Worm (Caenorhabditis elegans) whole organism, late embryonic: ENCODE data around the gene tatn-1.

Experiments used
- C08G9.2 ChIP-seq: sonication (generic microtip); optimal IDR thresholded peaks from 2 replicates; lab custom pipeline; 2016; ENCODE audit warnings: mild to moderate bottlenecking, missing genetic modification characterization, moderate library complexity, missing compliant biosample characterization
- K02D7.2 ChIP-seq: sonication (generic microtip); optimal IDR thresholded peaks from 2 replicates; lab custom pipeline; 2017; ENCODE audit warnings: mild to moderate bottlenecking, missing genetic modification characterization, missing compliant biosample characterization
- K09A11.1 ChIP-seq: sonication (generic microtip); optimal IDR thresholded peaks from 2 replicates; lab custom pipeline; 2017; ENCODE audit warnings: antibody characterized with exemption, mild to moderate bottlenecking, missing genetic modification characterization, missing compliant biosample characterization; ENCODE audit not compliant: insufficient read depth
- ahr-1 ChIP-seq: sonication (generic microtip); optimal IDR thresholded peaks from 2 replicates; lab custom pipeline; 2016; ENCODE audit warnings: missing genetic modification characterization, missing compliant biosample characterization
- ama-1 ChIP-seq: fragments of 150-350 bp; optimal IDR thresholded peaks from 2 replicates; lab custom pipeline; 2014
- ceh-19 ChIP-seq: fragments of 200-800 bp; sonication (Bioruptor generic); optimal IDR thresholded peaks from 2 replicates; lab custom pipeline; 2018; ENCODE audit warnings: mild to moderate bottlenecking, missing genetic modification characterization, missing compliant biosample characterization
- ceh-22 ChIP-seq: sonication (generic microtip); optimal IDR thresholded peaks from 2 replicates; lab custom pipeline; 2017; ENCODE audit warnings: missing biosample characterization, missing genetic modification characterization
- ceh-30 ChIP-seq: fragments of 150-350 bp; optimal IDR thresholded peaks from 2 replicates; lab custom pipeline; 2014; ENCODE audit warnings: missing biosample characterization, missing genetic modification characterization
- ceh-31 ChIP-seq: sonication (generic microtip); optimal IDR thresholded peaks from 2 replicates; lab custom pipeline; 2016; ENCODE audit warnings: missing genetic modification characterization, missing compliant biosample characterization
- ceh-34 ChIP-seq: sonication (generic microtip); optimal IDR thresholded peaks from 2 replicates; lab custom pipeline; 2016; ENCODE audit warnings: mild to moderate bottlenecking, missing genetic modification characterization, missing compliant biosample characterization
- ceh-45 ChIP-seq: fragments of 200-800 bp; sonication (Bioruptor generic); IDR thresholded peaks from 2 replicates; pipeline ENCODE4 v1.3.6; 2022; ENCODE audit warnings: missing genetic modification reagents, missing genetic modification characterization, missing compliant biosample characterization
- ceh-48 ChIP-seq: sonication (generic microtip); optimal IDR thresholded peaks from 2 replicates; lab custom pipeline; 2016; ENCODE audit warnings: missing genetic modification characterization, inconsistent platforms, missing compliant biosample characterization
- ceh-6 ChIP-seq: fragments of 200-800 bp; sonication (Bioruptor generic); optimal IDR thresholded peaks from 2 replicates; lab custom pipeline; 2018; ENCODE audit warnings: mild to moderate bottlenecking, missing genetic modification characterization, missing compliant biosample characterization
- che-1 ChIP-seq: sonication (generic microtip); optimal IDR thresholded peaks from 2 replicates; lab custom pipeline; 2016; ENCODE audit warnings: mild to moderate bottlenecking, missing genetic modification characterization, missing compliant biosample characterization
- dve-1 ChIP-seq: sonication (generic microtip); optimal IDR thresholded peaks from 2 replicates; lab custom pipeline; 2017; ENCODE audit warnings: antibody characterized with exemption, mild to moderate bottlenecking, missing genetic modification characterization, missing compliant biosample characterization
- eyg-1 ChIP-seq: sonication (generic microtip); optimal IDR thresholded peaks from 2 replicates; lab custom pipeline; 2016; ENCODE audit warnings: missing genotype, missing genetic modification characterization, missing compliant biosample characterization
- fax-1 ChIP-seq: sonication (generic microtip); optimal IDR thresholded peaks from 2 replicates; lab custom pipeline; 2016; ENCODE audit warnings: missing genotype, missing genetic modification characterization, missing compliant biosample characterization
- fkh-10 ChIP-seq: fragments of 150-350 bp; optimal IDR thresholded peaks from 2 replicates; lab custom pipeline; 2014; ENCODE audit warnings: missing biosample characterization, missing genetic modification reagents, missing genetic modification characterization
- fkh-6 ChIP-seq: sonication (generic microtip); optimal IDR thresholded peaks from 2 replicates; lab custom pipeline; 2016; ENCODE audit warnings: missing genetic modification characterization, missing compliant biosample characterization
- hlh-15 ChIP-seq: sonication (generic microtip); optimal IDR thresholded peaks from 2 replicates; lab custom pipeline; 2016; ENCODE audit warnings: missing genetic modification characterization, missing compliant biosample characterization
- hlh-30 ChIP-seq: sonication (generic microtip); optimal IDR thresholded peaks from 2 replicates; lab custom pipeline; 2017; ENCODE audit warnings: antibody characterized with exemption, missing genetic modification characterization, missing compliant biosample characterization; ENCODE audit not compliant: insufficient read depth
- hlh-6 ChIP-seq: sonication (generic microtip); optimal IDR thresholded peaks from 2 replicates; lab custom pipeline; 2016; ENCODE audit warnings: missing genotype, missing genetic modification characterization, missing compliant biosample characterization
- hlh-8 ChIP-seq: sonication (generic microtip); optimal IDR thresholded peaks from 2 replicates; lab custom pipeline; 2016; ENCODE audit warnings: missing genotype, missing genetic modification characterization, missing compliant biosample characterization
- lin-11 ChIP-seq: fragments of 200-800 bp; sonication (Bioruptor generic); optimal IDR thresholded peaks from 2 replicates; lab custom pipeline; 2018; ENCODE audit warnings: mild to moderate bottlenecking, missing genetic modification characterization, missing compliant biosample characterization
- mec-3 ChIP-seq: sonication (generic microtip); optimal IDR thresholded peaks from 2 replicates; lab custom pipeline; 2016; ENCODE audit warnings: borderline replicate concordance, missing genetic modification characterization, missing compliant biosample characterization
- nfya-1 ChIP-seq: sonication (generic microtip); optimal IDR thresholded peaks from 2 replicates; lab custom pipeline; 2017; ENCODE audit warnings: missing genetic modification characterization, mild to moderate bottlenecking, missing compliant biosample characterization, antibody characterized with exemption, moderate library complexity
- nhr-11 ChIP-seq: fragments of 150-350 bp; optimal IDR thresholded peaks from 2 replicates; lab custom pipeline; 2014; ENCODE audit warnings: missing biosample characterization, missing genetic modification characterization
- nhr-232 ChIP-seq: sonication (generic microtip); optimal IDR thresholded peaks from 2 replicates; lab custom pipeline; 2016; ENCODE audit warnings: missing genetic modification characterization, missing compliant biosample characterization
- npax-4 ChIP-seq: sonication (generic microtip); optimal IDR thresholded peaks from 2 replicates; lab custom pipeline; 2016; ENCODE audit warnings: missing genetic modification characterization, missing compliant biosample characterization
- odd-2 ChIP-seq: sonication (generic microtip); optimal IDR thresholded peaks from 2 replicates; lab custom pipeline; 2017; ENCODE audit warnings: antibody characterized with exemption, mild to moderate bottlenecking, missing genetic modification characterization, missing compliant biosample characterization
- pag-3 ChIP-seq: sonication (generic microtip); optimal IDR thresholded peaks from 2 replicates; lab custom pipeline; 2016; ENCODE audit warnings: missing compliant biosample characterization, missing genetic modification characterization, borderline replicate concordance
- pat-9 ChIP-seq: fragments of 200-800 bp; sonication (Bioruptor generic); optimal IDR thresholded peaks from 2 replicates; lab custom pipeline; 2018; ENCODE audit warnings: mild to moderate bottlenecking, missing genetic modification characterization, moderate library complexity, missing compliant biosample characterization
- pax-1 ChIP-seq: fragments of 150-350 bp; optimal IDR thresholded peaks from 2 replicates; lab custom pipeline; 2014; ENCODE audit warnings: missing biosample characterization, missing genetic modification characterization
- pha-2 ChIP-seq: sonication (generic microtip); optimal IDR thresholded peaks from 2 replicates; lab custom pipeline; 2017; ENCODE audit warnings: mild to moderate bottlenecking, missing genetic modification characterization, missing compliant biosample characterization
- pha-4 ChIP-seq: fragments of 150-350 bp; optimal IDR thresholded peaks from 2 replicates; lab custom pipeline; 2018; ENCODE audit warnings: missing biosample characterization, missing genetic modification reagents, missing genetic modification characterization
- pqm-1 ChIP-seq: sonication (generic microtip); optimal IDR thresholded peaks from 2 replicates; lab custom pipeline; 2016; ENCODE audit warnings: missing genetic modification characterization, missing compliant biosample characterization
- pros-1 ChIP-seq: fragments of 150-350 bp; optimal IDR thresholded peaks from 2 replicates; lab custom pipeline; 2014; ENCODE audit warnings: missing biosample characterization, missing genetic modification reagents, missing genetic modification characterization
- ref-2 ChIP-seq: sonication (generic microtip); optimal IDR thresholded peaks from 2 replicates; lab custom pipeline; 2016; ENCODE audit warnings: missing genetic modification characterization, missing compliant biosample characterization
- rnt-1 ChIP-seq: sonication (generic microtip); optimal IDR thresholded peaks from 2 replicates; lab custom pipeline; 2016; ENCODE audit warnings: missing genetic modification characterization, missing compliant biosample characterization
- sox-2 ChIP-seq: fragments of 200-800 bp; sonication (Bioruptor generic); IDR thresholded peaks from 2 replicates; pipeline ENCODE4 v1.3.6; 2022; ENCODE audit warnings: missing genetic modification reagents, missing genetic modification characterization, missing compliant biosample characterization
- tbx-2 ChIP-seq: sonication (generic microtip); optimal IDR thresholded peaks from 2 replicates; lab custom pipeline; 2016; ENCODE audit warnings: missing genetic modification characterization, missing compliant biosample characterization
- ttx-3 ChIP-seq: sonication (generic microtip); optimal IDR thresholded peaks from 2 replicates; lab custom pipeline; 2016; ENCODE audit warnings: missing genetic modification reagents, missing genetic modification characterization, missing compliant biosample characterization
- unc-3 ChIP-seq, 2 experiments: fragments of 200-800 bp in 1 of 2; sonication (Bioruptor generic) in 1 of 2; sonication (generic microtip) in 1 of 2; conservative IDR thresholded peaks in 1 of 2; optimal IDR thresholded peaks in 1 of 2; 2 replicates each; pipeline versions ENCODE4 v1.3.6 to Lab custom; 2016 to 2022; ENCODE audit warnings: missing compliant biosample characterization in 2 of 2, missing genetic modification characterization in 2 of 2, missing genetic modification reagents in 1 of 2
- unc-42 ChIP-seq: sonication (generic microtip); optimal IDR thresholded peaks from 2 replicates; lab custom pipeline; 2016; ENCODE audit warnings: missing genotype, missing genetic modification characterization, missing compliant biosample characterization
- unc-55 ChIP-seq: sonication (generic microtip); optimal IDR thresholded peaks from 2 replicates; lab custom pipeline; 2017; ENCODE audit warnings: missing biosample characterization, missing genetic modification reagents, missing genetic modification characterization
- unc-86 ChIP-seq: sonication (generic microtip); optimal IDR thresholded peaks from 2 replicates; lab custom pipeline; 2016; ENCODE audit warnings: missing genetic modification characterization, missing compliant biosample characterization
- zip-5 ChIP-seq: sonication (generic microtip); optimal IDR thresholded peaks from 2 replicates; lab custom pipeline; 2016; ENCODE audit warnings: missing genetic modification characterization, missing compliant biosample characterization

Gene tatn-1

ce11 chrX:14746948-14747347 lies 43.9 kb upstream of the tatn-1 start, which contains the start of gene C05G5.2 (continued):
- TF ChIP-seq ceh-19 (GFP tag; lab: Kevin White, UChicago) (peak; percentile 40), sox-2 (no peak), pha-2 (tag; lab: Kevin White, UChicago) (peak; percentile 11), pat-9 (tag; lab: Kevin White, UChicago) (peak; percentile 6), odd-2 (no peak), unc-3 (GFP tag; conservative IDR thresholded peaks at IDR 0.05; lab: Robert Waterston, UW) (no peak), unc-3 (tag; optimal IDR thresholded peaks at IDR 0.05; lab: Kevin White, UChicago) (no peak), pros-1 (tag; lab: Kevin White, UChicago) (no peak), ceh-34 (tag; lab: Kevin White, UChicago) (no peak), hlh-30 (no peak), ceh-31 (peak; percentile 59), pqm-1 (tag; lab: Kevin White, UChicago) (peak; percentile 13), lin-11 (peak; percentile 3), zip-5 (tag; lab: Kevin White, UChicago) (no peak), C08G9.2 (tag; lab: Kevin White, UChicago) (peak; percentile 32), hlh-15 (tag; lab: Kevin White, UChicago) (no peak), unc-55 (GFP tag; lab: Kevin White, UChicago) (no peak), ceh-45 (GFP tag; lab: Robert Waterston, UW) (peak; percentile 57; the same call in 1 of the 2 replicates), ttx-3 (tag; lab: Kevin White, UChicago) (no peak), fax-1 (peak; percentile 4), tbx-2 (tag; lab: Kevin White, UChicago) (peak; percentile 77), nhr-11 (tag; lab: Kevin White, UChicago) (no peak)

ce11 chrX:14751911-14752310 lies 38.9 kb upstream of the tatn-1 start, which contains the start of gene C05G5.3:
TSS of gene C05G5.3 (minus strand) at chrX:14752011.
- TF ChIP-seq nfya-1 (tag; lab: Kevin White, UChicago) (no peak), unc-3 (GFP tag; conservative IDR thresholded peaks at IDR 0.05; lab: Robert Waterston, UW) (no peak), unc-3 (tag; optimal IDR thresholded peaks at IDR 0.05; lab: Kevin White, UChicago) (no peak), pqm-1 (tag; lab: Kevin White, UChicago) (no peak), ceh-48 (no peak), npax-4 (no peak), mec-3 (no peak), unc-42 (tag; lab: Kevin White, UChicago) (no peak), pat-9 (tag; lab: Kevin White, UChicago) (no peak)

ce11 chrX:14753514-14754076 lies 37.2 kb upstream of the tatn-1 start, which contains the start of gene sucl-1:
TSS of gene sucl-1 (plus strand) at chrX:14754026.
- no peak for TF ChIP-seq pag-3 (tag; lab: Kevin White, UChicago)
- no peak for TF ChIP-seq eyg-1 (tag; lab: Kevin White, UChicago)
- no peak for TF ChIP-seq fax-1
- TF ChIP-seq pha-4 (tag; lab: Kevin White, UChicago), result no peak
- no peak for TF ChIP-seq C08G9.2 (tag; lab: Kevin White, UChicago)
- TF ChIP-seq sox-2, result no peak
- no peak for TF ChIP-seq ama-1
- peak; percentile 74 for TF ChIP-seq tbx-2 (tag; lab: Kevin White, UChicago)
- no peak for TF ChIP-seq pqm-1 (tag; lab: Kevin White, UChicago)
- TF ChIP-seq hlh-6 (tag; lab: Kevin White, UChicago), result no peak
- no peak for TF ChIP-seq hlh-15 (tag; lab: Kevin White, UChicago)
- no peak for TF ChIP-seq hlh-8
- TF ChIP-seq K09A11.1, result peak; percentile 5
- no peak for TF ChIP-seq fkh-10
- TF ChIP-seq pros-1 (tag; lab: Kevin White, UChicago), result no peak
- TF ChIP-seq unc-86 (tag; lab: Kevin White, UChicago), result no peak
- TF ChIP-seq ttx-3 (tag; lab: Kevin White, UChicago), result no peak
- peak; percentile 10 for TF ChIP-seq dve-1 (tag; lab: Kevin White, UChicago)
- no peak for TF ChIP-seq ceh-19 (GFP tag; lab: Kevin White, UChicago)
- peak; percentile 10 for TF ChIP-seq fkh-6 (tag; lab: Kevin White, UChicago)
- no peak for TF ChIP-seq nhr-232
- TF ChIP-seq che-1, result no peak
- peak; percentile 73 for TF ChIP-seq rnt-1 (tag; lab: Kevin White, UChicago)
- peak; percentile 6 for TF ChIP-seq pax-1 (tag; lab: Kevin White, UChicago)
- no peak for TF ChIP-seq ahr-1
- TF ChIP-seq ceh-34 (tag; lab: Kevin White, UChicago), result peak; percentile 82
- TF ChIP-seq K02D7.2 (tag; lab: Kevin White, UChicago), result no peak
- TF ChIP-seq pha-2 (tag; lab: Kevin White, UChicago), result peak; percentile 11
- TF ChIP-seq ref-2 (tag; lab: Kevin White, UChicago), result peak; percentile 45
- TF ChIP-seq ceh-22, result peak; percentile 32
- TF ChIP-seq ceh-6 (GFP tag; lab: Kevin White, UChicago), result peak; percentile 32
- no peak for TF ChIP-seq ceh-30
